Worm (Caenorhabditis elegans) whole organism, late embryonic: ENCODE results near the gene fut-1.

ENCODE experiments used
- ceh-19 ChIP-seq: fragments of 200-800 bp; sonication (Bioruptor generic); optimal IDR thresholded peaks from 2 replicates; lab custom pipeline; 2018; ENCODE audit warnings: mild to moderate bottlenecking, missing genetic modification characterization, missing compliant biosample characterization
- hlh-6 ChIP-seq: sonication (generic microtip); optimal IDR thresholded peaks from 2 replicates; lab custom pipeline; 2016; ENCODE audit warnings: missing genotype, missing genetic modification characterization, missing compliant biosample characterization
- nfya-1 ChIP-seq: sonication (generic microtip); optimal IDR thresholded peaks from 2 replicates; lab custom pipeline; 2017; ENCODE audit warnings: missing genetic modification characterization, mild to moderate bottlenecking, missing compliant biosample characterization, antibody characterized with exemption, moderate library complexity
- npax-4 ChIP-seq: sonication (generic microtip); optimal IDR thresholded peaks from 2 replicates; lab custom pipeline; 2016; ENCODE audit warnings: missing genetic modification characterization, missing compliant biosample characterization
- pqm-1 ChIP-seq: sonication (generic microtip); optimal IDR thresholded peaks from 2 replicates; lab custom pipeline; 2016; ENCODE audit warnings: missing genetic modification characterization, missing compliant biosample characterization
- unc-42 ChIP-seq: sonication (generic microtip); optimal IDR thresholded peaks from 2 replicates; lab custom pipeline; 2016; ENCODE audit warnings: missing genotype, missing genetic modification characterization, missing compliant biosample characterization

DNA sequence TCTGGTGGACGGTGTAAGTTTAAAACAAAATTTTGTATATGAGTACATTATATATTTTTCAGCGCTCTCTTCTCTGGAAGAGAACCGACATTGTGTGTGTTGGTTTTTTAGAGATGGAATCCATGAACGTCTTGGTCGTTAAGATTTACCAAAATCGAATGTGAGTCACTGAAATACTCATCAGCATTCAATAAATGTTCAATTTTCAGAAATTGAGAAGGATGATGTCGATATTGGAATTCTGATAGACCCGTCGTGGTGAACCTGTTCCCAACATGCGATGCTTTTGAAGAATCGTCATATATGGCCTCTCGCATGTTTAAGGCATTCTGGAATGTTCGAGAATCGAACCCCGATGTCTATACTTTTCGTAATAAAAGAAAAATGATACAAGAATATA lies 29.4 kb upstream of the fut-1 start:
- no peak for TF ChIP-seq pqm-1 (tag; lab: Kevin White, UChicago)
- TF ChIP-seq unc-42 (tag; lab: Kevin White, UChicago): no peak
- TF ChIP-seq ceh-19: no peak
- TF ChIP-seq npax-4 (tag; lab: Kevin White, UChicago): no peak
- no peak for TF ChIP-seq nfya-1 (tag; lab: Kevin White, UChicago)
- TF ChIP-seq hlh-6 (tag; lab: Kevin White, UChicago): no peak
